Worm (Caenorhabditis elegans) whole organism, young adult: ENCODE data around the gene H14E04.3.

Source experiments
- F57C9.4 ChIP-seq: sonication (generic microtip); optimal IDR thresholded peaks from 2 replicates; lab custom pipeline; 2017; ENCODE audit warnings: mild to moderate bottlenecking, missing genetic modification characterization, missing compliant biosample characterization
- T26A5.8 ChIP-seq: sonication (generic microtip); optimal IDR thresholded peaks from 2 replicates; lab custom pipeline; 2016; ENCODE audit warnings: missing genetic modification characterization, missing compliant biosample characterization
- Y53G8AR.9 ChIP-seq: fragments of 200-800 bp; sonication (Bioruptor generic); conservative IDR thresholded peaks from 2 replicates; pipeline ENCODE4 v1.3.6; 2022; ENCODE audit warnings: missing genetic modification reagents, missing genetic modification characterization, missing compliant biosample characterization
- hlh-26 ChIP-seq: fragments of 200-800 bp; sonication (Bioruptor generic); conservative IDR thresholded peaks from 2 replicates; pipeline ENCODE4 v1.3.6; 2022; ENCODE audit warnings: missing genetic modification reagents, missing genetic modification characterization, missing compliant biosample characterization
- let-607 ChIP-seq, 2 experiments: fragments of 200-800 bp in 1 of 2; sonication (Bioruptor generic) in 1 of 2; sonication (generic microtip) in 1 of 2; optimal IDR thresholded peaks; 2 replicates each; lab custom pipeline; 2016 to 2018; ENCODE audit warnings: mild to moderate bottlenecking in 2 of 2, missing compliant biosample characterization in 2 of 2, missing genetic modification characterization in 2 of 2, moderate library complexity in 2 of 2, missing genotype in 1 of 2
- rcor-1 ChIP-seq: fragments of 200-800 bp; sonication (Bioruptor generic); IDR thresholded peaks from 2 replicates; pipeline ENCODE4 v1.3.6; 2022; ENCODE audit warnings: missing genetic modification reagents, missing genetic modification characterization, missing compliant biosample characterization
- repo-1 ChIP-seq: sonication (generic microtip); optimal IDR thresholded peaks from 2 replicates; lab custom pipeline; 2017; ENCODE audit warnings: mild to moderate bottlenecking, missing genetic modification characterization, missing compliant biosample characterization
- zfh-2 ChIP-seq: fragments of 200-800 bp; sonication (Bioruptor generic); conservative IDR thresholded peaks from 2 replicates; pipeline ENCODE4 v1.3.6; 2022; ENCODE audit warnings: missing genetic modification reagents, missing genetic modification characterization, missing compliant biosample characterization

ce11 chrIII:2362648-2363047, 23.7 kb downstream of the H14E04.3 start, which contains the start of gene srd-69:
- no peak for TF ChIP-seq T26A5.8 (tag; lab: Kevin White, UChicago)
- TF ChIP-seq zfh-2 (GFP tag; lab: Robert Waterston, UW) = no peak
- no peak for TF ChIP-seq let-607 (tag; optimal IDR thresholded peaks at IDR 0.05; lab: Kevin White, UChicago)
- no peak for TF ChIP-seq hlh-26 (GFP tag; lab: Robert Waterston, UW)
- no peak for TF ChIP-seq repo-1 (tag; lab: Kevin White, UChicago)
- no peak for TF ChIP-seq F57C9.4 (tag; lab: Kevin White, UChicago)
- no peak for TF ChIP-seq Y53G8AR.9 (GFP tag; lab: Robert Waterston, UW)
- no peak for TF ChIP-seq rcor-1 (GFP tag; lab: Robert Waterston, UW)
